Worm (Caenorhabditis elegans) whole organism, L4 larva: Measurements from ENCODE around the gene Y22D7AR.6.

Experiments used
- ama-1 ChIP-seq: fragments of 150-350 bp; optimal IDR thresholded peaks from 2 replicates; lab custom pipeline; 2014; ENCODE audit warnings: inconsistent platforms, mixed read lengths
- ceh-82 ChIP-seq: sonication (generic microtip); optimal IDR thresholded peaks from 2 replicates; lab custom pipeline; 2017; ENCODE audit warnings: missing biosample characterization, missing genetic modification characterization

ce11 chrIII:1698842-1699241, 22.3 kb upstream of the Y22D7AR.6 start, which contains the start of gene fbxa-74:
- TF ChIP-seq ama-1 (lab: Kevin White, UChicago) (no peak), ceh-82 (tag; lab: Kevin White, UChicago) (no peak)
